Worm (Caenorhabditis elegans): ENCODE measurements around the gene R05A10.2.

ce11 chrIV:14186264-14186663 lies 9.2 kb downstream of the R05A10.2 start:
- TF ChIP-seq tag-97 (GFP tag; IDR thresholded peaks at IDR 0.05) = no peak
- no peak for TF ChIP-seq zag-1 (tag; optimal IDR thresholded peaks at IDR 0.05)
- TF ChIP-seq daf-12 (tag; optimal IDR thresholded peaks at IDR 0.05) = no peak
- no peak for TF ChIP-seq jun-1 (tag; optimal IDR thresholded peaks at IDR 0.05)
- TF ChIP-seq lsy-2 (tag; optimal IDR thresholded peaks at IDR 0.05) = no peak
- no peak for TF ChIP-seq attf-4 (tag; optimal IDR thresholded peaks at IDR 0.05)
- no peak for TF ChIP-seq snpc-4 (tag; optimal IDR thresholded peaks at IDR 0.05)
- no peak for TF ChIP-seq dmd-9 (GFP tag; IDR thresholded peaks at IDR 0.05)
- TF ChIP-seq unc-130 (GFP tag; optimal IDR thresholded peaks at IDR 0.05) = no peak
- no peak for TF ChIP-seq nhr-11 (tag; optimal IDR thresholded peaks at IDR 0.05)

Data from whole organism, L4 larva.